Fruit fly (Drosophila melanogaster): Measurements from ENCODE around the gene CycG.

CycG gene

DNA sequence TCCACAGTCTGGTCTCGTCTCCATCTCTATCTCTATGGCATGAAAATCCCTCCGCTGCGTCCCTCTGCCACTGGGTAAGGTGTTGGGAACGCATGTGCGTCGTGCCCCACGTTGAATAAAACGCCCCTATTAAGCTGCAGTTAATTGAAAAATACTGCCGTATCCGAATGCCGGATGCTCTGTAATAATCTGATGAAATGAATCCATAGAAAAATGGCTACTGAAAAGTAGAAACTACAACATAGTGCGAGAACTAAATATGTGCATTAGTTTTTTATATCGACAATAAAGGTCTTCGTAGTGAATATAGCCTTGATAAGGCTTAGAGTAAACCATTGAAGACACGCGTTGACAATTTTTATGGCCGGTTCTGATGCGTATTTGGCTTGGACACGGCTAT, 45.7 kb downstream of the CycG start (continued):
- no peak for TF ChIP-seq Sox102F (GFP tag; optimal IDR thresholded peaks at IDR 0.05)
- TF ChIP-seq Gug (GFP tag; IDR thresholded peaks at IDR 0.05): peak; percentile 79
- TF ChIP-seq Hr4 (GFP tag; optimal IDR thresholded peaks at IDR 0.05): peak; percentile 70
- peak; percentile 69 for TF ChIP-seq Ets96B (tag; optimal IDR thresholded peaks at IDR 0.05)
- TF ChIP-seq fkh (GFP tag; optimal IDR thresholded peaks at IDR 0.05): no peak
- TF ChIP-seq CG6163 (GFP tag; IDR thresholded peaks at IDR 0.05): peak; percentile 90
- TF ChIP-seq cyc (GFP tag; optimal IDR thresholded peaks at IDR 0.05): no peak
- TF ChIP-seq CG7368 (GFP tag; optimal IDR thresholded peaks at IDR 0.05): peak; percentile 35
- peak; percentile 78 for TF ChIP-seq CG1621 (tag; optimal IDR thresholded peaks at IDR 0.05)
- TF ChIP-seq dac (GFP tag; optimal IDR thresholded peaks at IDR 0.05): peak; percentile 50
- peak; percentile 81 to 82 for TF ChIP-seq ss (GFP tag; optimal IDR thresholded peaks at IDR 0.05)
- TF ChIP-seq CG6808 (GFP tag; optimal IDR thresholded peaks at IDR 0.05): peak; percentile 74
- peak; percentile 74 for TF ChIP-seq CG10669 (GFP tag; optimal IDR thresholded peaks at IDR 0.05)
- TF ChIP-seq dsx (GFP tag; optimal IDR thresholded peaks at IDR 0.05; ENCODE audit: poor library complexity, severe bottlenecking): peak; percentile 84
- TF ChIP-seq CG8632 (GFP tag; optimal IDR thresholded peaks at IDR 0.05): peak; percentile 40

- peak; percentile 7 for TF ChIP-seq Eip78C (GFP tag)
- no peak for TF ChIP-seq svp (GFP tag)
Observed at dm6 chr3R:31565738-31566137, 46.7 kb downstream of the CycG start.

DNA sequence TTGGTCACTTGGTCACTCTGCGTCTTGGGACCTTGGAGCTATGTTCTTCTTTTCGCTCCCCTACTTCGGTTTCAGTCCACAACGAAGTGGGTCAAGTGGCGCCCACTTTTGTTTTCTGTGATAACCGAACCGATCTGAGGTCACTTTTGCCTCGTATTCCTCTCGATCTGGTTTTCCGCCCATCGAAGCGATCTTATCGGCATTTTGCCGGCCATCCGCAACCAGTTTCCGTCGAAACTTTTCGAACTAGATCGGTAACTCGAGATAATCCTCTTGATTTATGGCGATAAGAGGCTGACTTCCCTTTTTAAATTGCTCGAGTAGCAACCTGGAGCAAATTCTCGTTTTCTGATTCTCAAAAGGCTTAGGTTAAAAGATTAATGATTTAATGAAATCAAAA, 47.9 kb downstream of the CycG start:
- TF ChIP-seq Blimp-1 (GFP tag; optimal IDR thresholded peaks at IDR 0.05): peak; percentile 18
- no peak for TF ChIP-seq OdsH (GFP tag; optimal IDR thresholded peaks at IDR 0.05)
- TF ChIP-seq CG11294 (GFP tag; IDR thresholded peaks at IDR 0.05): no peak
- TF ChIP-seq svp (GFP tag): peak; percentile 53

- no peak for TF ChIP-seq spab (GFP tag; optimal IDR thresholded peaks at IDR 0.05)
- peak; percentile 58 for TF ChIP-seq Blimp-1 (GFP tag; optimal IDR thresholded peaks at IDR 0.05)
- no peak for TF ChIP-seq CG32006 (GFP tag; optimal IDR thresholded peaks at IDR 0.05)
- no peak for TF ChIP-seq Sox102F (GFP tag; optimal IDR thresholded peaks at IDR 0.05)
- no peak for TF ChIP-seq CG8119 (GFP tag; IDR thresholded peaks at IDR 0.05)
- TF ChIP-seq Eip75B (GFP tag; optimal IDR thresholded peaks at IDR 0.05): no peak
- TF ChIP-seq CG11762 (GFP tag; optimal IDR thresholded peaks at IDR 0.05; ENCODE audit: insufficient read depth): no peak
- TF ChIP-seq CG8632 (GFP tag; optimal IDR thresholded peaks at IDR 0.05): no peak
- TF ChIP-seq Smox (GFP tag; optimal IDR thresholded peaks at IDR 0.05): no peak
- TF ChIP-seq CG6163 (GFP tag; IDR thresholded peaks at IDR 0.05): no peak
- TF ChIP-seq CG10669 (GFP tag; optimal IDR thresholded peaks at IDR 0.05): no peak
- TF ChIP-seq Eip78C (GFP tag): peak; percentile 37
- TF ChIP-seq Hr38 (GFP tag; optimal IDR thresholded peaks at IDR 0.05): no peak
- no peak for TF ChIP-seq Gug (GFP tag; IDR thresholded peaks at IDR 0.05)
Observed at dm6 chr3R:31564164-31564563, 48.3 kb downstream of the CycG start.

DNA sequence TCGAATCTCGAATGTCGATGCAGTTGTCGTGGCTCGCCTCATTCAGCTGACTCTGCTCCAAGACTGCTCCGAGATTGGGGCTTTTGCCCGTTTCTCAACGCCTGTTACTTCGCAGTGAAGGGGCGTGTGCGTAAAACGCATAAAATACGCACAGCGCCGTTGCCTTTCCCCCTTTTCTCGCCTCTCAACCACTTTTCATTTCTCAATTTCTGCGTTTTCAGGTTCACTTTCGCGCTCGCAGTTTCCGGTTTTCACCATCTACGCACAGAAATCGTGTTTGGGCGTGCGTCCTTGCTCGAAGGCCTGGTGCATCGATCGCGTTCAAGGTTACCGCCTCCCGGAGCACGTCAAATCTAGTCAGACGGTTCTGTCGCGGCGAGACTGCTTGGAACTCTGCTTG, 52.7 kb downstream of the CycG start:
- no peak for TF ChIP-seq fkh (GFP tag; optimal IDR thresholded peaks at IDR 0.05)
- TF ChIP-seq fd59A (GFP tag; optimal IDR thresholded peaks at IDR 0.05): no peak
- TF ChIP-seq Eip75B (GFP tag; optimal IDR thresholded peaks at IDR 0.05): peak; percentile 54
- no peak for TF ChIP-seq salr (GFP tag; optimal IDR thresholded peaks at IDR 0.05)
- no peak for TF ChIP-seq spab (GFP tag; optimal IDR thresholded peaks at IDR 0.05)
- peak in 1 of 2 experiments; percentile 5 for TF ChIP-seq ss (GFP tag; optimal IDR thresholded peaks at IDR 0.05)
- peak; percentile 88 for TF ChIP-seq Blimp-1 (GFP tag; optimal IDR thresholded peaks at IDR 0.05)
- TF ChIP-seq CG6854 (GFP tag; optimal IDR thresholded peaks at IDR 0.05): peak; percentile 12
- TF ChIP-seq svp (GFP tag): peak; percentile 18
- peak; percentile 68 for TF ChIP-seq Eip78C (GFP tag)

DNA sequence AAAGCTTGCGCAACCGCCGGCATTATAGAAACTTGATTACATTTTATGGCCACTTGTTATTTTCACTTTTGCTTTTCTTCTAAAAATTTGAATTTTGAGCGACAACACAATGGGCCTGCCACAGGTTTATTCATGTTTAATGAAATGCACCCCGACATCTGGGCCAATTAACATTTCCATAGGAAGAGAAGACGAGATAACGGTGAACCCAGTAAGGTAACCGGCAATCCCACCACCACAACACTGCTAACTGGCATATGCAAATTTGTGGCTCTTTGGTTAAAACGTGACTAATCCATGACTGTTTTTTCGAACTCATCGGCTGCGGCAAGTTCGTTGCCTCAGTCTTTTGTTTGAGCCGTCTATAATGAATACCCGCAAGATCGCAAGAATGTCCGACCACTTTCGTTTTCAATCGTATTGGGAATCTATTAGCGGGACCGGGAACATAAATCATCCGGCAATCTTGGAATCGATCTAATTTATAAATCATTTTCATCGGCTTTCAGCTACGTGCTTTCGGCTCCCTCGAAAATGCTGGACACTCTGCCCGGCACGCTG, 53.7 kb downstream of the CycG start:
- no peak for TF ChIP-seq Ets96B (tag; optimal IDR thresholded peaks at IDR 0.05)
- no peak for TF ChIP-seq Eip75B (GFP tag; optimal IDR thresholded peaks at IDR 0.05)
- TF ChIP-seq Smox (GFP tag; optimal IDR thresholded peaks at IDR 0.05): no peak
- TF ChIP-seq CG6163 (GFP tag; IDR thresholded peaks at IDR 0.05): no peak
- TF ChIP-seq esn (GFP tag; optimal IDR thresholded peaks at IDR 0.05): no peak
- no peak for TF ChIP-seq pdm3 (GFP tag; optimal IDR thresholded peaks at IDR 0.05)
- no peak for TF ChIP-seq CG11294 (GFP tag; IDR thresholded peaks at IDR 0.05)
- no peak for TF ChIP-seq Gug (GFP tag; IDR thresholded peaks at IDR 0.05)
